Fruit fly (Drosophila melanogaster): ENCODE results near the gene Clic.

Gene Clic

DNA sequence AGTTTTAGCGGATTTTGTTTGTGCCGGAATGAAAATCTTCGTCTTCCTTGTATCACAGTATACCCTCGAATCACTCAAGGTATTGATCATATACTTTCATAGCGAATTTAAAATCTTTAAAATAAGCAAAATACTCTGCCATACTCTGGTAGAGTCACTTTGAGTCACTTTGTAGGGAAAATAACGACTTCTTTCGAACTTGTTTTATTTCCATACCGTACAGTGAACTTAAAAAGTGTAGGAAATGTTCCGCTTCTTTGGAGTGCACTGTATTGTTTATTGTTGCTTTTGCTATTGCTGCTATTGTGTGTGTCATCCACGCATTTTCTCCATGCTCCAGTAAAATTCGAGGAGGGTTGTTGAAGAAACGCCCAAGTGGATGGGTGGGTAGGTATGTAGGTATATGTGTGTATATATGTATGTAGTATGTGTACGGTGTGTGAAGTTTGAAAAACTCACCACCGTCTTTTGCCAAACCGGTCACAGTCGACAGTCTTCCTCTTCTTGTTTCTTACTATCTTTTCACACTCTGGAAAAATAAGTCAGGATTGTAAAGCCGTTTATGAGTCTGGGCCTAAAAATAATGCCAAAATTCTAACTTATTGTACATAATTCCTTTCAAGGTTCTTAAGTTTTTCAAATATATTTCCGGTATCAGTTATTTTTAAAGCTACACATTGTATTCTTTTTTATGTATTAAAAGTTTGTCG lies 33.0 kb downstream of the Clic start:
- TF ChIP-seq Oli (tag; optimal IDR thresholded peaks at IDR 0.05): peak; percentile 58
- peak; percentile 21 for TF ChIP-seq CG3281 (GFP tag; optimal IDR thresholded peaks at IDR 0.05)
- peak; percentile 17 for TF ChIP-seq CG10147 (GFP tag; optimal IDR thresholded peaks at IDR 0.05)
- peak; percentile 34 for TF ChIP-seq cg (GFP tag; optimal IDR thresholded peaks at IDR 0.05)
- peak; percentile 20 for TF ChIP-seq sug (tag; optimal IDR thresholded peaks at IDR 0.05)
- no peak for TF ChIP-seq dimm (GFP tag; IDR thresholded peaks at IDR 0.05)
- TF ChIP-seq CG11504 (tag; optimal IDR thresholded peaks at IDR 0.05): peak; percentile 59
- TF ChIP-seq CG6272 (GFP tag; IDR thresholded peaks at IDR 0.05): no peak
- TF ChIP-seq dpn (GFP tag; optimal IDR thresholded peaks at IDR 0.05): peak; percentile 22 to 45
- no peak for TF ChIP-seq CG34376 (GFP tag; optimal IDR thresholded peaks at IDR 0.05)
- TF ChIP-seq NK7.1 (GFP tag; optimal IDR thresholded peaks at IDR 0.05): peak; percentile 9
- TF ChIP-seq E2f2 (GFP tag; IDR thresholded peaks at IDR 0.05): 0 out of 2 replicates have a peak, but pooled peaks have one; percentile 9
- peak; percentile 59 for TF ChIP-seq CG1603 (tag; optimal IDR thresholded peaks at IDR 0.05)
- peak; percentile 17 for TF ChIP-seq CG9817 (tag; optimal IDR thresholded peaks at IDR 0.05)
- TF ChIP-seq D19B (GFP tag; optimal IDR thresholded peaks at IDR 0.05): peak; percentile 29
- TF ChIP-seq Med (GFP tag): peak; percentile 81
- peak; percentile 38 for TF ChIP-seq CG13424 (tag; optimal IDR thresholded peaks at IDR 0.05)
- peak; percentile 22 for TF ChIP-seq Deaf1 (tag; optimal IDR thresholded peaks at IDR 0.05)
- TF ChIP-seq Hand (GFP tag; optimal IDR thresholded peaks at IDR 0.05): peak; percentile 11
- peak; percentile 31; the same call in 1 of the 3 replicates for TF ChIP-seq CG11695 (GFP tag; IDR thresholded peaks at IDR 0.05)
- TF ChIP-seq gsb-n (tag; optimal IDR thresholded peaks at IDR 0.05): peak; percentile 50
- peak; percentile 96 for TF ChIP-seq pros (GFP tag; optimal IDR thresholded peaks at IDR 0.05)
- TF ChIP-seq CG17361 (GFP tag; IDR thresholded peaks at IDR 0.05): peak; percentile 47; the same call in 1 of the 3 replicates
- peak; percentile 35 for TF ChIP-seq Meics (GFP tag; optimal IDR thresholded peaks at IDR 0.05)
- TF ChIP-seq H15 (GFP tag; IDR thresholded peaks at IDR 0.05): no peak
- TF ChIP-seq dan (GFP tag; IDR thresholded peaks at IDR 0.05): no peak
- peak; percentile 2 for TF ChIP-seq tap (tag; optimal IDR thresholded peaks at IDR 0.05)
- TF ChIP-seq Side (GFP tag; optimal IDR thresholded peaks at IDR 0.05): peak; percentile 42
- no peak for TF ChIP-seq hkb (optimal IDR thresholded peaks at IDR 0.05)
- 0 out of 2 replicates have a peak, but pooled peaks have one; percentile 14 for TF ChIP-seq hkb (GFP tag; IDR thresholded peaks at IDR 0.05)
- TF ChIP-seq sc (optimal IDR thresholded peaks at IDR 0.05): no peak
- TF ChIP-seq sc (GFP tag; optimal IDR thresholded peaks at IDR 0.05): no peak
- TF ChIP-seq HHEX (GFP tag; optimal IDR thresholded peaks at IDR 0.05): peak; percentile 50
- peak; percentile 16 for TF ChIP-seq org-1 (GFP tag; optimal IDR thresholded peaks at IDR 0.05)
- peak; percentile 52 for TF ChIP-seq CG10543 (GFP tag; optimal IDR thresholded peaks at IDR 0.05)
- peak; percentile 61 for TF ChIP-seq D19A (tag; optimal IDR thresholded peaks at IDR 0.05)
- peak; percentile 15 for TF ChIP-seq tin (GFP tag; optimal IDR thresholded peaks at IDR 0.05)
- TF ChIP-seq Ets65A (GFP tag): peak; percentile 89
- peak; percentile 73 for TF ChIP-seq CG18599 (GFP tag; optimal IDR thresholded peaks at IDR 0.05)
- no peak for TF ChIP-seq btn (GFP tag; optimal IDR thresholded peaks at IDR 0.05)
- peak; percentile 13; the same call in 1 of the 3 replicates for TF ChIP-seq Aef1 (GFP tag; IDR thresholded peaks at IDR 0.05)
- TF ChIP-seq CG18262 (tag; optimal IDR thresholded peaks at IDR 0.05): peak; percentile 39
- peak; percentile 36; the same call in 1 of the 2 replicates for TF ChIP-seq CG9932 (GFP tag; IDR thresholded peaks at IDR 0.05)
- no peak for TF ChIP-seq pan (optimal IDR thresholded peaks at IDR 0.05)
- TF ChIP-seq pan (GFP tag; optimal IDR thresholded peaks at IDR 0.05 in 1 of 2, IDR thresholded peaks at IDR 0.05 in 1 of 2): peak in 1 of 2 experiments; percentile 53
- no peak for TF ChIP-seq dm (GFP tag; optimal IDR thresholded peaks at IDR 0.05)
- TF ChIP-seq HLH3B (GFP tag; IDR thresholded peaks at IDR 0.05): 0 out of 2 replicates have a peak, but pooled peaks have one; percentile 30
- peak; percentile 16 for TF ChIP-seq bab2 (GFP tag; optimal IDR thresholded peaks at IDR 0.05)
- peak; percentile 37 for TF ChIP-seq CG13894 (tag; optimal IDR thresholded peaks at IDR 0.05)
- peak; percentile 55 for TF ChIP-seq Fer1 (GFP tag; optimal IDR thresholded peaks at IDR 0.05)
